Worm (Caenorhabditis elegans): ENCODE measurements around the gene K11G12.6.

- TF ChIP-seq him-1 (tag; optimal IDR thresholded peaks at IDR 0.05) = peak; percentile 26
- no peak for TF ChIP-seq W03F9.2 (tag; optimal IDR thresholded peaks at IDR 0.05)
- no peak for TF ChIP-seq dao-5 (tag; optimal IDR thresholded peaks at IDR 0.05)
Observed at ce11 chrX:6744978-6745377, 15.5 kb upstream of the K11G12.6 start.
